Worm (Caenorhabditis elegans) whole organism, L4 larva: ENCODE results near the gene F19F10.11.

Source experiments
- F37D6.2 ChIP-seq: sonication (generic microtip); optimal IDR thresholded peaks from 2 replicates; lab custom pipeline; 2016; ENCODE audit warnings: mild to moderate bottlenecking, missing genetic modification characterization, missing compliant biosample characterization
- T26A8.4 ChIP-seq: fragments of 200-800 bp; sonication (Bioruptor generic); IDR thresholded peaks from 2 replicates; pipeline ENCODE4 v1.3.6; 2022; ENCODE audit warnings: missing genetic modification characterization, missing compliant biosample characterization
- Y5F2A.4 ChIP-seq: fragments of 200-800 bp; sonication (Bioruptor generic); optimal IDR thresholded peaks from 2 replicates; lab custom pipeline; 2018; ENCODE audit warnings: mild to moderate bottlenecking, missing genetic modification characterization, missing compliant biosample characterization
- ZK337.2 ChIP-seq: fragments of 200-800 bp; sonication (Bioruptor generic); IDR thresholded peaks from 2 replicates; pipeline ENCODE4 v1.3.6; 2022; ENCODE audit warnings: missing genetic modification reagents, missing genetic modification characterization, missing compliant biosample characterization
- ama-1 ChIP-seq: fragments of 150-350 bp; optimal IDR thresholded peaks from 2 replicates; lab custom pipeline; 2014; ENCODE audit warnings: inconsistent platforms, mixed read lengths
- ceh-32 ChIP-seq: sonication (generic microtip); optimal IDR thresholded peaks from 2 replicates; lab custom pipeline; 2016; ENCODE audit warnings: mild to moderate bottlenecking, missing genetic modification characterization, missing compliant biosample characterization; ENCODE audit not compliant: poor library complexity
- ceh-44 ChIP-seq: fragments of 200-800 bp; sonication (Bioruptor generic); IDR thresholded peaks from 2 replicates; pipeline ENCODE4 v1.3.6; 2022; ENCODE audit warnings: missing genetic modification reagents, missing genetic modification characterization, missing compliant biosample characterization
- ces-1 ChIP-seq: fragments of 150-350 bp; sonication (generic microtip); optimal IDR thresholded peaks from 4 replicates; lab custom pipeline; 2014; ENCODE audit warnings: missing biosample characterization, missing genetic modification reagents, missing genetic modification characterization
- daf-8 ChIP-seq: fragments of 200-800 bp; sonication (Bioruptor generic); IDR thresholded peaks from 2 replicates; pipeline ENCODE4 v1.3.6; 2022; ENCODE audit warnings: missing genetic modification characterization, missing compliant biosample characterization
- dve-1 ChIP-seq: sonication (generic microtip); optimal IDR thresholded peaks from 2 replicates; lab custom pipeline; 2017; ENCODE audit warnings: antibody characterized with exemption, mild to moderate bottlenecking, missing genetic modification characterization, missing compliant biosample characterization; ENCODE audit not compliant: insufficient read depth
- gei-8 ChIP-seq: fragments of 200-800 bp; sonication (Bioruptor generic); optimal IDR thresholded peaks from 2 replicates; lab custom pipeline; 2018; ENCODE audit warnings: mild to moderate bottlenecking, missing genetic modification characterization, missing compliant biosample characterization
- hmg-1.1 ChIP-seq: fragments of 200-800 bp; sonication (Bioruptor generic); IDR thresholded peaks from 2 replicates; pipeline ENCODE4 v1.3.6; 2022; ENCODE audit warnings: missing genetic modification reagents, missing genetic modification characterization, missing compliant biosample characterization
- lin-13 ChIP-seq: fragments of 150-350 bp; optimal IDR thresholded peaks from 2 replicates; lab custom pipeline; 2014; ENCODE audit warnings: missing biosample characterization, missing genetic modification reagents, missing genetic modification characterization
- lin-38 ChIP-seq: fragments of 200-800 bp; sonication (Bioruptor generic); IDR thresholded peaks from 2 replicates; pipeline ENCODE4 v1.3.6; 2022; ENCODE audit warnings: missing genetic modification reagents, missing genetic modification characterization, missing compliant biosample characterization
- lsy-2 ChIP-seq, 2 experiments: fragments of 150-350 bp in 1 of 2; sonication (generic microtip) in 1 of 2; optimal IDR thresholded peaks; 2 replicates each; lab custom pipeline; 2014 to 2017; ENCODE audit warnings: missing biosample characterization in 2 of 2, missing genetic modification characterization in 2 of 2
- mes-2 ChIP-seq: sonication (generic microtip); optimal IDR thresholded peaks from 2 replicates; lab custom pipeline; 2016; ENCODE audit warnings: missing genotype, mild to moderate bottlenecking, missing genetic modification characterization, missing compliant biosample characterization; ENCODE audit not compliant: poor library complexity, severe bottlenecking
- mxl-2 ChIP-seq: fragments of 200-800 bp; sonication (Bioruptor generic); conservative IDR thresholded peaks from 2 replicates; pipeline ENCODE4 v1.3.6; 2022; ENCODE audit warnings: missing genetic modification reagents, missing genetic modification characterization, missing compliant biosample characterization
- pha-4 ChIP-seq, 2 experiments: fragments of 150-350 bp in 1 of 2; fragments of 200-800 bp in 1 of 2; sonication (Bioruptor generic) in 1 of 2; IDR thresholded peaks in 1 of 2; optimal IDR thresholded peaks in 1 of 2; 2 replicates each; pipeline versions ENCODE4 v1.3.6 to Lab custom; 2014 to 2022; ENCODE audit warnings: missing genetic modification characterization in 2 of 2, missing genetic modification reagents in 2 of 2, missing biosample characterization in 1 of 2, missing compliant biosample characterization in 1 of 2
- saeg-2 ChIP-seq: fragments of 200-800 bp; sonication (Bioruptor generic); IDR thresholded peaks from 2 replicates; pipeline ENCODE4 v1.3.6; 2022; ENCODE audit warnings: missing genetic modification reagents, missing genetic modification characterization, missing compliant biosample characterization
- spr-1 ChIP-seq: sonication (generic microtip); optimal IDR thresholded peaks from 2 replicates; lab custom pipeline; 2016; ENCODE audit warnings: mild to moderate bottlenecking, missing genetic modification characterization, missing compliant biosample characterization

Gene F19F10.11

DNA sequence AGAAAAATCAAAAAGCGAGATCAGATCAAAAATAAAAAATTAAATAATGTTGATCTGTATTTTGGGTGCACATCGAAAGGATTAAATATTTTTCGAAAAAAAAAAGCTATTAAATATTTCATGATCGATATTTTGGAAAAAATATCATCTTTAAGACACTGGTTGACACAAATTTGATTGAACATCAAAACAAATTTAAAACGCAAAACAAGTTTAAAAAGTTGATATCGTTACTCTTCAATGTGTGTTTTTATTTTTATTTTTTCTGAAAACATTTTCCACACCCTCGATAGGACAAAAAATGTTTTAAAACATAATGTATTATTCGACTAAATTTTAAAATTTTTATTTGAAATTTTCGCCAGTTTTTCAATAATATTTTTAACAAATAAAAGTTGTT is 49.5 kb downstream of the F19F10.11 start, which contains the start of gene C54F6.12:
Gene C54F6.12 (minus strand): TSS at position 101 of the 400 bp plus-strand sequence.
- TF ChIP-seq pha-4 (GFP tag; IDR thresholded peaks at IDR 0.05; lab: Robert Waterston, UW) (no peak), pha-4 (tag; optimal IDR thresholded peaks at IDR 0.05; lab: Kevin White, UChicago) (no peak)

- TF ChIP-seq lsy-2 (tag; optimal IDR thresholded peaks at IDR 0.05; lab: Kevin White, UChicago) (no peak), spr-1 (tag; lab: Kevin White, UChicago) (no peak), T26A8.4 (GFP tag; lab: Robert Waterston, UW) (no peak), mes-2 (tag; lab: Kevin White, UChicago) (no peak), lin-38 (GFP tag; lab: Robert Waterston, UW) (no peak), mxl-2 (no peak), ceh-32 (tag; lab: Kevin White, UChicago) (no peak), F37D6.2 (tag; lab: Kevin White, UChicago) (no peak), saeg-2 (GFP tag; lab: Robert Waterston, UW) (no peak), ama-1 (lab: Kevin White, UChicago) (no peak), lin-13 (GFP tag; lab: Kevin White, UChicago) (no peak), daf-8 (GFP tag; lab: Robert Waterston, UW) (no peak), dve-1 (tag; lab: Kevin White, UChicago) (no peak), ces-1 (GFP tag; lab: Kevin White, UChicago) (no peak), gei-8 (no peak), ceh-44 (GFP tag; lab: Robert Waterston, UW) (no peak), hmg-1.1 (no peak), ZK337.2 (GFP tag; lab: Robert Waterston, UW) (no peak), Y5F2A.4 (GFP tag; lab: Kevin White, UChicago) (no peak)
These were observed 54.6 kb downstream of the F19F10.11 start, which contains the start of gene C54F6.3 for ce11 chrV:7532947-7533346. TSS of gene C54F6.3 (plus strand) at chrV:7533247.
